Worm (Caenorhabditis elegans) whole organism, early embryonic: Measurements from ENCODE around the gene T26H5.10.

Source experiments
- B0310.2 ChIP-seq: sonication (generic microtip); optimal IDR thresholded peaks from 2 replicates; lab custom pipeline; 2016; ENCODE audit warnings: mild to moderate bottlenecking, missing genetic modification characterization, missing compliant biosample characterization
- F13C5.2 ChIP-seq: sonication (generic microtip); optimal IDR thresholded peaks from 2 replicates; lab custom pipeline; 2017; ENCODE audit warnings: mild to moderate bottlenecking, missing genetic modification characterization, inconsistent platforms, missing compliant biosample characterization
- aly-1 ChIP-seq: sonication (generic microtip); optimal IDR thresholded peaks from 2 replicates; lab custom pipeline; 2016; ENCODE audit warnings: missing genetic modification characterization, missing compliant biosample characterization
- ama-1 ChIP-seq: fragments of 150-350 bp; optimal IDR thresholded peaks from 2 replicates; lab custom pipeline; 2014
- ceh-13 ChIP-seq: fragments of 200-800 bp; sonication (Bioruptor generic); optimal IDR thresholded peaks from 2 replicates; lab custom pipeline; 2018; ENCODE audit warnings: mild to moderate bottlenecking, missing genetic modification characterization, missing compliant biosample characterization
- ceh-36 ChIP-seq: sonication (generic microtip); optimal IDR thresholded peaks from 2 replicates; lab custom pipeline; 2016; ENCODE audit warnings: missing genetic modification characterization, inconsistent platforms, missing compliant biosample characterization
- ets-7 ChIP-seq: sonication (generic microtip); optimal IDR thresholded peaks from 2 replicates; lab custom pipeline; 2016; ENCODE audit warnings: missing genotype, missing genetic modification characterization, missing compliant biosample characterization
- flt-1 ChIP-seq: fragments of 200-800 bp; sonication (Bioruptor generic); IDR thresholded peaks from 2 replicates; pipeline ENCODE4 v1.3.6; 2022; ENCODE audit warnings: missing genetic modification characterization, missing compliant biosample characterization
- hmbx-1 ChIP-seq: sonication (generic microtip); optimal IDR thresholded peaks from 2 replicates; lab custom pipeline; 2016; ENCODE audit warnings: mild to moderate bottlenecking, missing genetic modification characterization, missing compliant biosample characterization
- hmg-4 ChIP-seq: fragments of 200-800 bp; sonication (Bioruptor generic); optimal IDR thresholded peaks from 2 replicates; lab custom pipeline; 2018; ENCODE audit warnings: mild to moderate bottlenecking, missing genetic modification characterization, missing compliant biosample characterization
- hnd-1 ChIP-seq: sonication (generic microtip); optimal IDR thresholded peaks from 2 replicates; lab custom pipeline; 2016; ENCODE audit warnings: missing genetic modification characterization, missing compliant biosample characterization
- pes-1 ChIP-seq: fragments of 200-800 bp; sonication (Bioruptor generic); IDR thresholded peaks from 2 replicates; pipeline ENCODE4 v1.3.6; 2022; ENCODE audit warnings: missing genetic modification reagents, missing genetic modification characterization, missing compliant biosample characterization
- scrt-1 ChIP-seq: fragments of 200-800 bp; sonication (Bioruptor generic); IDR thresholded peaks from 2 replicates; pipeline ENCODE4 v1.3.6; 2022; ENCODE audit warnings: missing genetic modification characterization, missing compliant biosample characterization
- sea-1 ChIP-seq: fragments of 200-800 bp; sonication (Bioruptor generic); conservative IDR thresholded peaks from 2 replicates; pipeline ENCODE4 v1.3.6; 2022; ENCODE audit warnings: missing genetic modification characterization, missing compliant biosample characterization
- tbx-11 ChIP-seq: fragments of 200-800 bp; sonication (Bioruptor generic); IDR thresholded peaks from 2 replicates; pipeline ENCODE4 v1.3.6; 2022; ENCODE audit warnings: missing genetic modification characterization, missing compliant biosample characterization
- tbx-37 ChIP-seq: fragments of 200-800 bp; sonication (Bioruptor generic); conservative IDR thresholded peaks from 2 replicates; pipeline ENCODE4 v1.3.6; 2022; ENCODE audit warnings: missing genetic modification reagents, missing genetic modification characterization, missing compliant biosample characterization
- tra-4 ChIP-seq: sonication (generic microtip); optimal IDR thresholded peaks from 2 replicates; lab custom pipeline; 2017; ENCODE audit warnings: missing genetic modification characterization, missing compliant biosample characterization

The T26H5.10 gene

ce11 chrV:15425368-15426091 lies 18.1 kb downstream of the T26H5.10 start, which contains the start of gene Y36E3A.2:
Gene Y36E3A.2, plus strand, starts transcription at chrV:15426041.
- TF ChIP-seq aly-1 (tag; lab: Kevin White, UChicago) (no peak), hmg-4 (no peak), ceh-36 (no peak), F13C5.2 (tag; lab: Kevin White, UChicago) (no peak), ets-7 (tag; lab: Kevin White, UChicago) (no peak), hmbx-1 (tag; lab: Kevin White, UChicago) (no peak), scrt-1 (GFP tag; lab: Robert Waterston, UW) (no peak), pes-1 (GFP tag; lab: Robert Waterston, UW) (no peak), flt-1 (GFP tag; lab: Robert Waterston, UW) (no peak), hnd-1 (no peak), tra-4 (tag; lab: Kevin White, UChicago) (no peak), tbx-11 (no peak), B0310.2 (tag; lab: Kevin White, UChicago) (no peak), ceh-13 (GFP tag; lab: Kevin White, UChicago) (no peak), tbx-37 (GFP tag; lab: Robert Waterston, UW) (no peak), sea-1 (GFP tag; lab: Robert Waterston, UW) (no peak), ama-1 (no peak)

ce11 chrV:15423601-15424000 lies 20.0 kb downstream of the T26H5.10 start, which contains the start of gene fbxa-104:
Gene fbxa-104, minus strand, starts transcription at chrV:15423683.
- TF ChIP-seq B0310.2 (tag; lab: Kevin White, UChicago) (no peak), F13C5.2 (tag; lab: Kevin White, UChicago) (no peak), hmbx-1 (tag; lab: Kevin White, UChicago) (no peak), tra-4 (tag; lab: Kevin White, UChicago) (no peak), ets-7 (tag; lab: Kevin White, UChicago) (no peak), tbx-37 (GFP tag; lab: Robert Waterston, UW) (no peak), pes-1 (GFP tag; lab: Robert Waterston, UW) (no peak), flt-1 (GFP tag; lab: Robert Waterston, UW) (no peak)

ce11 chrV:15417822-15418221 lies 25.8 kb downstream of the T26H5.10 start, which contains the start of gene T06E6.10:
Gene T06E6.10, plus strand, starts transcription at chrV:15418122.
- TF ChIP-seq tbx-11 (no peak), hmg-4 (no peak), B0310.2 (tag; lab: Kevin White, UChicago) (no peak), sea-1 (GFP tag; lab: Robert Waterston, UW) (no peak), hmbx-1 (tag; lab: Kevin White, UChicago) (no peak), F13C5.2 (tag; lab: Kevin White, UChicago) (no peak), aly-1 (tag; lab: Kevin White, UChicago) (no peak), hnd-1 (no peak), scrt-1 (GFP tag; lab: Robert Waterston, UW) (no peak), ceh-13 (GFP tag; lab: Kevin White, UChicago) (no peak)

- no peak for TF ChIP-seq hnd-1
- TF ChIP-seq aly-1 (tag; lab: Kevin White, UChicago): no peak
- no peak for TF ChIP-seq tbx-11
- TF ChIP-seq hmbx-1 (tag; lab: Kevin White, UChicago): no peak
- no peak for TF ChIP-seq flt-1 (GFP tag; lab: Robert Waterston, UW)
- no peak for TF ChIP-seq B0310.2 (tag; lab: Kevin White, UChicago)
- TF ChIP-seq ets-7 (tag; lab: Kevin White, UChicago): no peak
- TF ChIP-seq ama-1: no peak
- TF ChIP-seq scrt-1 (GFP tag; lab: Robert Waterston, UW): no peak
- TF ChIP-seq sea-1 (GFP tag; lab: Robert Waterston, UW): no peak
- TF ChIP-seq ceh-13 (GFP tag; lab: Kevin White, UChicago): no peak
- no peak for TF ChIP-seq ceh-36
- no peak for TF ChIP-seq tbx-37 (GFP tag; lab: Robert Waterston, UW)
- TF ChIP-seq pes-1 (GFP tag; lab: Robert Waterston, UW): no peak
- TF ChIP-seq hmg-4: no peak
- no peak for TF ChIP-seq tra-4 (tag; lab: Kevin White, UChicago)
- TF ChIP-seq F13C5.2 (tag; lab: Kevin White, UChicago): no peak
Measured at ce11 chrV:15415951-15416350, 27.7 kb downstream of the T26H5.10 start, which contains the start of gene srh-265. Gene srh-265, plus strand, starts transcription at chrV:15416251.

DNA sequence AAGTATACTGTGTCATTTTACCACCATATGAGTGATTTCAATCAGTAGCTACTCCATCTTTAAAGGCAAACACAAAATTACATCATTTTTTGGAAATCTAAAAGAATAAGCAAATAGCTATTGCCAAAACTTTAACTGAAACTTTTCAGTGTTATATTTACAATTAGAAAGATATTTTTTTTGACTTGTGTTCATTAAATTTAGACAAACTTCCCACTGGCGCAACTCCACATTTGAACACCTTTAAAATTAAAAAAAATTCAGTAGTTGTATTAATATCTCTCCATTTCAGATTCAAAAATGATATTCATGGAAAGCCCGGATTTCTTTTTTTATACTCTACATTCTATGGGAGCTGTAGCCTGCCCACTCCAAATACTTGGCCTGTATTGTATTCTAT lies 29.8 kb downstream of the T26H5.10 start, which contains the start of gene srh-264:
TSS of gene srh-264 (plus strand) at position 301 of the 400 bp plus-strand sequence.
- TF ChIP-seq tbx-11 (no peak), hnd-1 (no peak), ceh-36 (no peak), ceh-13 (GFP tag; lab: Kevin White, UChicago) (no peak), aly-1 (tag; lab: Kevin White, UChicago) (no peak), hmbx-1 (tag; lab: Kevin White, UChicago) (no peak), ama-1 (no peak), pes-1 (GFP tag; lab: Robert Waterston, UW) (no peak), F13C5.2 (tag; lab: Kevin White, UChicago) (no peak), scrt-1 (GFP tag; lab: Robert Waterston, UW) (no peak), ets-7 (tag; lab: Kevin White, UChicago) (no peak), B0310.2 (tag; lab: Kevin White, UChicago) (no peak), sea-1 (GFP tag; lab: Robert Waterston, UW) (no peak), tbx-37 (GFP tag; lab: Robert Waterston, UW) (no peak), flt-1 (GFP tag; lab: Robert Waterston, UW) (no peak), hmg-4 (no peak), tra-4 (tag; lab: Kevin White, UChicago) (no peak)

DNA sequence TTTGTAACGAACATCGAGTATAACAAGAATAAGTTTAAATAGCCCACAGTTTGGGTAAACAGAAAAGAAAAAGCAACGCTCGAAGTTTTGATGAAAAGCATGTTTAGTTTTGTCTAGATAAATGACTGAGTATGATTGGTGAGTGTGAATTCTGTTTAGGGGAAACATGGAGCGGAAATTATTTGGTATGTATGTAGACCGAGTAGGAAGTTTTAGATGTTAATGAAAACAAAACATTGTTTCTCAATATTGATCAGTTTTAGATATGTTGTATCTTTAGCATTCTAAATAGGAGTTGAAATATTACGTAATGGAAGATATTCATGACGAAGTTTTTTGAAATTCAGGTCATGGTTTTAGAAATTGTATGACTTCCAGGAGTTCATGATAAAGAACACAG lies 31.0 kb downstream of the T26H5.10 start, which contains the start of gene srbc-63:
TSS of gene srbc-63 (minus strand) at position 101 of the 400 bp plus-strand sequence.
- TF ChIP-seq tbx-11: no peak
- TF ChIP-seq ceh-13 (GFP tag; lab: Kevin White, UChicago): no peak
- no peak for TF ChIP-seq B0310.2 (tag; lab: Kevin White, UChicago)
- no peak for TF ChIP-seq tra-4 (tag; lab: Kevin White, UChicago)
- TF ChIP-seq ama-1: no peak
- TF ChIP-seq flt-1 (GFP tag; lab: Robert Waterston, UW): no peak
- no peak for TF ChIP-seq scrt-1 (GFP tag; lab: Robert Waterston, UW)
- TF ChIP-seq tbx-37 (GFP tag; lab: Robert Waterston, UW): no peak
- no peak for TF ChIP-seq pes-1 (GFP tag; lab: Robert Waterston, UW)
- no peak for TF ChIP-seq sea-1 (GFP tag; lab: Robert Waterston, UW)
- no peak for TF ChIP-seq hmg-4
- no peak for TF ChIP-seq hmbx-1 (tag; lab: Kevin White, UChicago)
- TF ChIP-seq F13C5.2 (tag; lab: Kevin White, UChicago): no peak
- no peak for TF ChIP-seq ceh-36
- no peak for TF ChIP-seq hnd-1
